Worm (Caenorhabditis elegans) whole organism, L3 larva: ENCODE data around the gene cpt-1.
A peak's percentile ranks its signal among the peaks of the same experiment; 100 is the strongest.

Experiments
- R02D3.7 ChIP-seq: fragments of 150-350 bp; optimal IDR thresholded peaks from 2 replicates; lab custom pipeline; 2014; ENCODE audit warnings: missing biosample characterization, missing genetic modification characterization
- ZK546.5 ChIP-seq: sonication (generic microtip); optimal IDR thresholded peaks from 2 replicates; lab custom pipeline; 2017; ENCODE audit warnings: missing biosample characterization, missing genetic modification characterization
- aly-2 ChIP-seq: fragments of 150-350 bp; optimal IDR thresholded peaks from 2 replicates; lab custom pipeline; 2014; ENCODE audit warnings: missing biosample characterization, missing genetic modification characterization
- ama-1 ChIP-seq: fragments of 150-350 bp; optimal IDR thresholded peaks from 2 replicates; lab custom pipeline; 2018
- ceh-82 ChIP-seq: fragments of 150-350 bp; optimal IDR thresholded peaks from 2 replicates; lab custom pipeline; 2014; ENCODE audit warnings: missing biosample characterization, missing genetic modification characterization
- ceh-9 ChIP-seq: sonication (generic microtip); optimal IDR thresholded peaks from 2 replicates; lab custom pipeline; 2018; ENCODE audit warnings: missing biosample characterization, missing genetic modification characterization
- daf-12 ChIP-seq: fragments of 150-350 bp; optimal IDR thresholded peaks from 2 replicates; lab custom pipeline; 2014; ENCODE audit warnings: missing biosample characterization, missing genetic modification reagents, missing genetic modification characterization
- egl-27 ChIP-seq: sonication (generic microtip); optimal IDR thresholded peaks from 4 replicates; lab custom pipeline; 2017; ENCODE audit warnings: missing biosample characterization, missing genetic modification reagents, missing genetic modification characterization
- elt-2 ChIP-seq: sonication (generic microtip); optimal IDR thresholded peaks from 2 replicates; lab custom pipeline; 2016; ENCODE audit warnings: missing genetic modification reagents, mild to moderate bottlenecking, missing genetic modification characterization, missing compliant biosample characterization
- elt-3 ChIP-seq, 3 experiments: fragments of 150-350 bp in 1 of 3; sonication (generic microtip) in 2 of 3; optimal IDR thresholded peaks; 2 replicates in 2 of 3; 4 replicates in 1 of 3; lab custom pipeline; 2014 to 2017; ENCODE audit warnings: missing biosample characterization in 3 of 3, missing genetic modification characterization in 3 of 3
- eor-1 ChIP-seq, 2 experiments: fragments of 150-350 bp; optimal IDR thresholded peaks; 2 replicates each; lab custom pipeline; 2014 to 2018; ENCODE audit warnings: missing biosample characterization in 2 of 2, missing genetic modification characterization in 2 of 2
- fkh-10 ChIP-seq: sonication (generic microtip); optimal IDR thresholded peaks from 2 replicates; lab custom pipeline; 2017; ENCODE audit warnings: missing biosample characterization, missing genetic modification reagents, missing genetic modification characterization
- fkh-2 ChIP-seq: fragments of 150-350 bp; optimal IDR thresholded peaks from 2 replicates; lab custom pipeline; 2014; ENCODE audit warnings: missing biosample characterization, missing genetic modification reagents, missing genetic modification characterization
- jun-1 ChIP-seq: fragments of 150-350 bp; optimal IDR thresholded peaks from 2 replicates; lab custom pipeline; 2014; ENCODE audit warnings: missing biosample characterization, missing genetic modification reagents, missing genetic modification characterization
- lin-39 ChIP-seq: fragments of 150-350 bp; optimal IDR thresholded peaks from 2 replicates; lab custom pipeline; 2018; ENCODE audit warnings: missing biosample characterization, missing genetic modification reagents, missing genetic modification characterization
- lsy-12 ChIP-seq: sonication (generic microtip); optimal IDR thresholded peaks from 2 replicates; lab custom pipeline; 2016; ENCODE audit warnings: mild to moderate bottlenecking, missing genetic modification characterization, missing compliant biosample characterization
- mdl-1 ChIP-seq: fragments of 150-350 bp; optimal IDR thresholded peaks from 2 replicates; lab custom pipeline; 2014; ENCODE audit warnings: missing biosample characterization, missing genetic modification characterization
- nhr-23 ChIP-seq: fragments of 150-350 bp; optimal IDR thresholded peaks from 2 replicates; lab custom pipeline; 2014; ENCODE audit warnings: missing biosample characterization, missing genetic modification reagents, missing genetic modification characterization
- nhr-237 ChIP-seq: fragments of 150-350 bp; optimal IDR thresholded peaks from 2 replicates; lab custom pipeline; 2014; ENCODE audit warnings: missing biosample characterization, missing genetic modification characterization
- nhr-43 ChIP-seq: sonication (generic microtip); optimal IDR thresholded peaks from 2 replicates; lab custom pipeline; 2016; ENCODE audit warnings: mild to moderate bottlenecking, missing genetic modification characterization, missing compliant biosample characterization; ENCODE audit not compliant: poor library complexity, severe bottlenecking
- nhr-67 ChIP-seq: fragments of 150-350 bp; optimal IDR thresholded peaks from 2 replicates; lab custom pipeline; 2014; ENCODE audit warnings: missing biosample characterization, missing genetic modification characterization
- nhr-76 ChIP-seq: fragments of 150-350 bp; sonication (generic microtip); optimal IDR thresholded peaks from 5 replicates; lab custom pipeline; 2014; ENCODE audit warnings: missing biosample characterization, missing genetic modification characterization
- nhr-77 ChIP-seq: fragments of 150-350 bp; optimal IDR thresholded peaks from 2 replicates; lab custom pipeline; 2014; ENCODE audit warnings: missing biosample characterization, missing genetic modification characterization
- pha-4 ChIP-seq: fragments of 150-350 bp; optimal IDR thresholded peaks from 2 replicates; lab custom pipeline; 2014; ENCODE audit warnings: missing biosample characterization, missing genetic modification reagents, missing genetic modification characterization
- pqm-1 ChIP-seq: fragments of 150-350 bp; optimal IDR thresholded peaks from 2 replicates; lab custom pipeline; 2017; ENCODE audit warnings: missing biosample characterization, missing genetic modification characterization, inconsistent platforms
- sea-2 ChIP-seq: fragments of 150-350 bp; sonication (generic microtip); optimal IDR thresholded peaks from 4 replicates; lab custom pipeline; 2014; ENCODE audit warnings: missing biosample characterization, missing genetic modification reagents, missing genetic modification characterization
- snpc-4 ChIP-seq: fragments of 150-350 bp; optimal IDR thresholded peaks from 2 replicates; lab custom pipeline; 2014; ENCODE audit warnings: missing biosample characterization, missing genetic modification characterization
- zag-1 ChIP-seq: fragments of 150-350 bp; optimal IDR thresholded peaks from 2 replicates; lab custom pipeline; 2014; ENCODE audit warnings: missing biosample characterization, missing genetic modification characterization
- ztf-11 ChIP-seq: fragments of 150-350 bp; optimal IDR thresholded peaks from 2 replicates; lab custom pipeline; 2014; ENCODE audit warnings: missing biosample characterization, missing genetic modification characterization

Gene cpt-1

ce11 chrII:12796040-12796502 is at the start of gene cpt-1:
TSS of gene cpt-1 (minus strand) at chrII:12796452.
- no peak for TF ChIP-seq R02D3.7 (tag; lab: Kevin White, UChicago)
- TF ChIP-seq elt-2 (tag; lab: Kevin White, UChicago), result peak; percentile 36
- TF ChIP-seq daf-12, result no peak
- TF ChIP-seq lin-39, result no peak
- no peak for TF ChIP-seq elt-3 (tag; optimal IDR thresholded peaks at IDR 0.05; lab: Kevin White, UChicago)
- TF ChIP-seq nhr-43, result peak; percentile 23
- TF ChIP-seq fkh-2, result no peak
- TF ChIP-seq nhr-237 (tag; lab: Kevin White, UChicago), result no peak
- no peak for TF ChIP-seq ceh-82
- peak; percentile 12 for TF ChIP-seq ama-1
- TF ChIP-seq nhr-67, result no peak
- no peak for TF ChIP-seq pha-4
- no peak for TF ChIP-seq sea-2 (GFP tag; lab: Kevin White, UChicago)
- TF ChIP-seq, all 47 proteins: peak for 3

DNA sequence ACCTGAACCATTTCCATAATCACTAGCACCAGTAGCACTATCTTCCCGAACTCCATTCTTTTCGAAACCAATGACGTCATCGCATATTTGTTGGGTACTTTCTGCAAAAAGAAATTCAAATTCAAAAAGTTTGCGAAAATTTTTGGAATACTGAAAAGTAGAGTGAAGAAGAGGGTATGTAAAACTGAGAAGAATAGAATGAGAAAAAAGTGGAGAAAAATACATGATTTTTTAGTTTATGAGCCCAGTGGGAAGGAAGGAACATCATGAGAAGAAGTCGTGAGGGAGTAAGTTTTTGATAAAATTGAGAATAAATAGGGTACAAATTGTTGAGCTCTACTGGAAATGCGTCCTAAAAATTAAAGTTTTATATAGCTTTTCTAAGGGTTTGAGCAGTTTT is 43.8 kb upstream of the cpt-1 start, which contains the start of gene lgc-35:
Gene lgc-35, minus strand, starts transcription at position 101 of the 400 bp plus-strand sequence.
- TF ChIP-seq daf-12 (no peak), nhr-67 (no peak), fkh-2 (no peak), nhr-76 (tag; lab: Kevin White, UChicago) (no peak), eor-1 (tag; optimal IDR thresholded peaks at IDR 0.05; lab: Kevin White, UChicago) (no peak)
- TF ChIP-seq, all 47 proteins: peak for 0

ce11 chrII:12830347-12830746 is 34.1 kb upstream of the cpt-1 start, which contains the start of gene bcmo-1:
TSS of gene bcmo-1 (plus strand) at chrII:12830676.
- TF ChIP-seq nhr-77 (tag; lab: Kevin White, UChicago) (no peak), nhr-43 (no peak), eor-1 (tag; optimal IDR thresholded peaks at IDR 0.05; lab: Kevin White, UChicago) (no peak), sea-2 (GFP tag; lab: Kevin White, UChicago) (no peak), egl-27 (tag; lab: Kevin White, UChicago) (no peak), pha-4 (no peak), ztf-11 (no peak), ceh-9 (tag; lab: Kevin White, UChicago) (no peak), mdl-1 (no peak), zag-1 (tag; lab: Kevin White, UChicago) (no peak), aly-2 (no peak), lsy-12 (tag; lab: Kevin White, UChicago) (no peak), nhr-237 (tag; lab: Kevin White, UChicago) (no peak), elt-2 (tag; lab: Kevin White, UChicago) (no peak)

ce11 chrII:12828863-12829262 is 32.6 kb upstream of the cpt-1 start, which contains the start of gene Y46G5A.23:
TSS of gene Y46G5A.23 (minus strand) at chrII:12828963.
- no peak for TF ChIP-seq jun-1

DNA sequence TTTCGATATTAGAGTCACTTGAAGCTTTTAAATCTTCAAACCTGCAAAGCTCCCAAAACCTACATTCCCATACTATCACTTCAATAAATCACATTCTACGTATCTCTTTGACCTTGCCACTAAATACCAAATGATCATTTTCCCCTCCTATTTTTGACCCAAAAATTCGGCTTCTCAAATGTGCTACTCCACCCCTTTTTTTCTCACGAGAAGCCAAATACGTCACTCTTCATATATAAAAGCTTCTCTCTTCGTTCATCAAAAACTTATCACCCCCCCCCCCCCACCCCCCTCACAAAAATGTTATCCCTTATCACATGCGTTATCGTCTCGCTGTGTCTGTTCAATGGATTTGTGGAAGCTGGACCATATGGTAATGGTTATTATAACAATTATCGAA is 30.5 kb upstream of the cpt-1 start, which contains the start of gene Y46G5A.38:
Gene Y46G5A.38, plus strand, starts transcription at position 301 of the 400 bp plus-strand sequence.
- no peak for TF ChIP-seq fkh-2
- no peak for TF ChIP-seq elt-3 (tag; optimal IDR thresholded peaks at IDR 0.05; lab: Kevin White, UChicago)
- TF ChIP-seq, all 47 proteins: peak for 0

DNA sequence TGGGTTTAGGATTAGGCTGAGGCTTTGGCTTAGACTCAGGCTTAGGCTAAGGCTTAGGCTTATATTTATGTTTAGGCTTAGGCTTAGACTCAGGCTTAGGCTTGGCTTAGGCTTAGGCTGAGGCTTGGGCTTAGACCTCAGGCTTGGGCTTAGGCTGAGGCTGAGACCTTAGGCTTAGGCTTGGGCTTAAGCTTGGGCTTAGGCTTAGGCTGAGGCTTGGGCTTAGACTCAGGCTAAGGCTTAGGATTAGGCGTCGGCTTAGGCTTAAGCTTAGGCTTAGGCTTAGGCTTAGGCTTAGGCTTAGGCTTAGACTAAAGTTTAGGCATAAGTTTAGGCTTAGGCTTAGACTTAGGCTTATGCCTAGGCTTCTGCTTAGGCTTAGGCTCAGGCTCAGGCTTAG is 28.2 kb upstream of the cpt-1 start:
- no peak for TF ChIP-seq egl-27 (tag; lab: Kevin White, UChicago)
- TF ChIP-seq snpc-4 (tag; lab: Kevin White, UChicago), result no peak
- no peak for TF ChIP-seq jun-1
- TF ChIP-seq daf-12, result no peak
- TF ChIP-seq fkh-10, result no peak
- TF ChIP-seq mdl-1, result no peak

DNA sequence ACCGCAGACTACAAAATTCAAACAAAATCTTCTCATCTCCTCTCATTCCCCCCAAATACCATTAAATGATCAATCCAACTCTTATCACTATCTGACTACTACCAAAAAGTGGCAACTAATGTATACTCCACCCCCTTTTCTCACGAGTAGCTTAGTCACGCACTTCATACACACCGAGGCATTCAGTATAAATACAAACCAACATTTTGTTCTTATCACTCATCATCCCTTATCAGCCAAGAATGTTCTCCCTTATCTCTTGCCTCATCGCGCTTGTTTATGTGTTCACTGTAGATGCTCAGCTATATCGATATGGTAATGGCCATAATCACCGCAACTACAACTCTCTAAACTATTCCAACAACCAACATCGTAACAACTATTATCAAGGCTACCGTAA is 27.2 kb upstream of the cpt-1 start, which contains the start of gene Y46G5A.36:
Gene Y46G5A.36, plus strand, starts transcription at position 243 of the 400 bp plus-strand sequence.
- TF ChIP-seq nhr-23 (tag; lab: Kevin White, UChicago) (no peak), elt-2 (tag; lab: Kevin White, UChicago) (peak; percentile 90), ama-1 (no peak), ZK546.5 (tag; lab: Kevin White, UChicago) (no peak), pqm-1 (tag; lab: Kevin White, UChicago) (peak; percentile 79)
